Worm (Caenorhabditis elegans): ENCODE results near the gene T09A5.5.

DNA sequence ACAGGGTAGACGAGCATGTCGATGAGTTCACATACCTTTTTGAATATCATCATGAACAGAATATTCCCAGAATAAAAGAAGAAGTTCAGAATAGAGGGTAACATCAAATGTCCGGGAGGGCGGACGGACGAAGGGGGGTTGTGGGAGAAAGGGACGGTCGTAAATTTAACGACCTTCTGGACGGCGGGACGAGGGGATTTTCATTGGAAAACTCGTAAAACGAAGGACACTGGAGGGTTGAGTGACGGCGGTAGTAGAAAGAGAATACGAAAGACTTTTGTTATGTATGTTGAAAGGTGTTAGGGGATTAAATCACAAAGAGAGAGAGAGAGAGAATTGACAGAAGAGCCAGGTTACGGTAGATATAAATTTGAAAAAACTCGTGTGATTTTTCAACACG is 3.0 kb downstream of the T09A5.5 start:
- TF ChIP-seq him-1 (tag; optimal IDR thresholded peaks at IDR 0.05) (no peak), dao-5 (tag; optimal IDR thresholded peaks at IDR 0.05) (no peak), W03F9.2 (tag; optimal IDR thresholded peaks at IDR 0.05) (no peak)

Measured in whole organism, L4/young adult.